Fruit fly (Drosophila melanogaster) whole organism, embryonic: Measurements from ENCODE around the gene Elp6.

Experiments
- Abd-B ChIP-seq: fragments of 200-800 bp; sonication (Bioruptor generic); optimal IDR thresholded peaks from 2 replicates; lab custom pipeline; 2018; ENCODE audit warnings: missing biosample characterization, mild to moderate bottlenecking, missing genetic modification characterization, moderate library complexity
- Atf-2 ChIP-seq: fragments of 200-800 bp; sonication (Bioruptor generic); optimal IDR thresholded peaks from 2 replicates; lab custom pipeline; 2016; ENCODE audit warnings: missing biosample characterization, missing genetic modification characterization
- Awh ChIP-seq: fragments of 200-800 bp; sonication (Bioruptor generic); IDR thresholded peaks from 2 replicates; pipeline ENCODE4, ENCODE4 v1.3.6; 2022; ENCODE audit warnings: missing biosample characterization, missing genetic modification characterization
- CG10267 ChIP-seq: fragments of 200-800 bp; sonication (Bioruptor generic); optimal IDR thresholded peaks from 2 replicates; lab custom pipeline; 2018; ENCODE audit warnings: missing biosample characterization, mild to moderate bottlenecking, missing genetic modification characterization, moderate library complexity
- CG10431 ChIP-seq: fragments of 200-800 bp; sonication (Bioruptor generic); optimal IDR thresholded peaks from 3 replicates; lab custom pipeline; 2018; ENCODE audit warnings: missing biosample characterization, mild to moderate bottlenecking, missing genetic modification characterization
- CG11456 ChIP-seq: fragments of 200-800 bp; sonication (Bioruptor generic); IDR thresholded peaks from 3 replicates; pipeline ENCODE4 v1.3.6; 2022; ENCODE audit warnings: missing biosample characterization, missing genetic modification characterization
- CG11695 ChIP-seq: fragments of 200-800 bp; sonication (Bioruptor generic); IDR thresholded peaks from 3 replicates; pipeline ENCODE4 v1.3.6; 2022; ENCODE audit warnings: missing biosample characterization, missing genetic modification characterization
- CG13775 ChIP-seq: fragments of 200-800 bp; sonication (Bioruptor generic); optimal IDR thresholded peaks from 3 replicates; lab custom pipeline; 2017; ENCODE audit warnings: missing biosample characterization, mild to moderate bottlenecking, missing genetic modification characterization
- CG14050 ChIP-seq: fragments of 200-800 bp; sonication (Bioruptor generic); IDR thresholded peaks from 3 replicates; pipeline ENCODE4 v1.3.6; 2022; ENCODE audit warnings: missing biosample characterization, missing genetic modification characterization
- CG1602 ChIP-seq: fragments of 200-800 bp; sonication (Bioruptor generic); optimal IDR thresholded peaks from 3 replicates; lab custom pipeline; 2016; ENCODE audit warnings: missing biosample characterization, missing genetic modification characterization
- CG31441 ChIP-seq: fragments of 200-800 bp; sonication (Bioruptor generic); IDR thresholded peaks from 2 replicates; pipeline ENCODE4 v1.3.6; 2022; ENCODE audit warnings: missing biosample characterization, missing genetic modification characterization
- CG32532 ChIP-seq: fragments of 200-800 bp; sonication (Bioruptor generic); IDR thresholded peaks from 2 replicates; pipeline ENCODE4 v1.3.6; 2022; ENCODE audit warnings: missing biosample characterization, missing genetic modification characterization
- CG34224 ChIP-seq: fragments of 200-800 bp; sonication (Bioruptor generic); IDR thresholded peaks from 3 replicates; pipeline ENCODE4 v1.3.6; 2022; ENCODE audit warnings: missing biosample characterization, missing genetic modification characterization; ENCODE audit not compliant: partially characterized antibody
- CG6175 ChIP-seq: fragments of 200-800 bp; sonication (Bioruptor generic); IDR thresholded peaks from 3 replicates; pipeline ENCODE4 v1.3.6; 2022; ENCODE audit warnings: missing biosample characterization, missing genetic modification characterization
- CG8765 ChIP-seq: fragments of 200-800 bp; sonication (Bioruptor generic); IDR thresholded peaks from 2 replicates; pipeline ENCODE4 v1.3.6; 2022; ENCODE audit warnings: missing biosample characterization, missing genetic modification characterization
- CG9876 ChIP-seq: fragments of 200-800 bp; sonication (Bioruptor generic); optimal IDR thresholded peaks from 2 replicates; lab custom pipeline; 2016; ENCODE audit warnings: missing biosample characterization, missing genetic modification characterization
- CoRest ChIP-seq: fragments of 200-800 bp; sonication (Bioruptor generic); optimal IDR thresholded peaks from 3 replicates; lab custom pipeline; 2018; ENCODE audit warnings: missing biosample characterization, mild to moderate bottlenecking, missing genetic modification characterization, moderate library complexity
- Dp ChIP-seq: fragments of 200-800 bp; sonication (Bioruptor generic); optimal IDR thresholded peaks from 2 replicates; lab custom pipeline; 2018; ENCODE audit warnings: missing biosample characterization, mild to moderate bottlenecking, missing genetic modification characterization, moderate library complexity
- E2f2 ChIP-seq: fragments of 200-800 bp; sonication (Bioruptor generic); IDR thresholded peaks from 2 replicates; pipeline ENCODE4 v1.3.6; 2022; ENCODE audit warnings: missing biosample characterization, missing genetic modification characterization
- Fer3 ChIP-seq: fragments of 200-800 bp; sonication (Bioruptor generic); optimal IDR thresholded peaks from 2 replicates; lab custom pipeline; 2018; ENCODE audit warnings: missing biosample characterization, mild to moderate bottlenecking, missing genetic modification characterization, moderate library complexity
- HHEX ChIP-seq: fragments of 200-800 bp; sonication (Bioruptor generic); optimal IDR thresholded peaks from 3 replicates; lab custom pipeline; 2017; ENCODE audit warnings: missing biosample characterization, mild to moderate bottlenecking, missing genetic modification characterization, missing genetic modification reagents
- Lim3 ChIP-seq: fragments of 200-800 bp; sonication (Bioruptor generic); IDR thresholded peaks from 2 replicates; pipeline ENCODE4 v1.3.6; 2022; ENCODE audit warnings: missing biosample characterization, missing genetic modification characterization
- MBD-R2 ChIP-seq: fragments of 200-800 bp; sonication (Bioruptor generic); IDR thresholded peaks from 2 replicates; pipeline ENCODE4 v1.3.6; 2022; ENCODE audit warnings: missing biosample characterization, missing genetic modification characterization
- Max ChIP-seq: fragments of 200-800 bp; sonication (Bioruptor generic); optimal IDR thresholded peaks from 2 replicates; lab custom pipeline; 2016; ENCODE audit warnings: missing biosample characterization, mild to moderate bottlenecking, missing genetic modification characterization
- Med ChIP-seq: fragments of 200-800 bp; sonication (Bioruptor generic); peaks from one replicate; lab custom pipeline; 2016; ENCODE audit warnings: missing biosample characterization, missing genetic modification characterization, mild to moderate bottlenecking, inconsistent platforms, moderate library complexity
- Myb ChIP-seq: fragments of 200-800 bp; sonication (Bioruptor generic); optimal IDR thresholded peaks from 2 replicates; lab custom pipeline; 2016; ENCODE audit warnings: missing biosample characterization, missing genetic modification characterization
- Rfx ChIP-seq: fragments of 200-800 bp; sonication (Bioruptor generic); IDR thresholded peaks from 2 replicates; pipeline ENCODE4 v1.3.6; 2022; ENCODE audit warnings: missing biosample characterization, missing genetic modification characterization
- Sin3A ChIP-seq: fragments of >200 bp; optimal IDR thresholded peaks from 2 replicates; lab custom pipeline; 2018
- Usf ChIP-seq: fragments of 200-800 bp; sonication (Bioruptor generic); optimal IDR thresholded peaks from 2 replicates; lab custom pipeline; 2017; ENCODE audit warnings: missing genotype, missing biosample characterization, missing genetic modification characterization
- YL-1 ChIP-seq: fragments of 200-800 bp; sonication (Bioruptor generic); optimal IDR thresholded peaks from 3 replicates; lab custom pipeline; 2017; ENCODE audit warnings: missing biosample characterization, mild to moderate bottlenecking, missing genetic modification characterization
- ara ChIP-seq: fragments of 200-800 bp; sonication (Bioruptor generic); IDR thresholded peaks from 2 replicates; pipeline ENCODE4 v1.3.6; 2022; ENCODE audit warnings: missing biosample characterization, missing genetic modification characterization
- ase ChIP-seq: fragments of 200-800 bp; sonication (Bioruptor generic); IDR thresholded peaks from 3 replicates; pipeline ENCODE4 v1.3.6; 2022; ENCODE audit warnings: missing biosample characterization, missing genetic modification characterization
- bbx ChIP-seq: fragments of 200-800 bp; sonication (Bioruptor generic); IDR thresholded peaks from 2 replicates; pipeline ENCODE4 v1.3.6; 2022; ENCODE audit warnings: missing biosample characterization, missing genetic modification characterization; ENCODE audit not compliant: partially characterized antibody
- cato ChIP-seq: fragments of 200-800 bp; sonication (Bioruptor generic); optimal IDR thresholded peaks from 2 replicates; lab custom pipeline; 2016; ENCODE audit warnings: missing biosample characterization, missing genetic modification characterization, borderline replicate concordance
- cg ChIP-seq: fragments of 200-800 bp; sonication (Bioruptor generic); optimal IDR thresholded peaks from 3 replicates; lab custom pipeline; 2019; ENCODE audit warnings: missing biosample characterization, mild to moderate bottlenecking, missing genetic modification characterization, moderate library complexity
- gfzf ChIP-seq: fragments of 200-800 bp; sonication (Bioruptor generic); optimal IDR thresholded peaks from 2 replicates; lab custom pipeline; 2016; ENCODE audit warnings: missing biosample characterization, mild to moderate bottlenecking, missing genetic modification characterization, moderate library complexity
- gsb-n ChIP-seq: fragments of 200-800 bp; sonication (Bioruptor generic); optimal IDR thresholded peaks from 3 replicates; lab custom pipeline; 2018; ENCODE audit warnings: missing biosample characterization, mild to moderate bottlenecking, missing genetic modification characterization
- insv ChIP-seq, 2 experiments: fragments of 200-800 bp; sonication (Bioruptor generic); optimal IDR thresholded peaks; 3 replicates each; lab custom pipeline; 2016 to 2018; ENCODE audit warnings: missing biosample characterization in 2 of 2, missing genetic modification characterization in 2 of 2
- nerfin-2 ChIP-seq: fragments of 200-800 bp; sonication (Bioruptor generic); IDR thresholded peaks from 2 replicates; pipeline ENCODE4 v1.3.6; 2022; ENCODE audit warnings: missing biosample characterization, missing genetic modification characterization; ENCODE audit not compliant: partially characterized antibody
- phol ChIP-seq: fragments of 200-800 bp; sonication (Bioruptor generic); optimal IDR thresholded peaks from 3 replicates; lab custom pipeline; 2018; ENCODE audit warnings: missing biosample characterization, mild to moderate bottlenecking, missing genetic modification characterization, moderate library complexity
- prd ChIP-seq, 3 experiments: fragments of >200 bp in 2 of 3; fragments of 200-800 bp in 1 of 3; sonication (Bioruptor generic) in 1 of 3; optimal IDR thresholded peaks in 2 of 3; IDR thresholded peaks in 1 of 3; 2 replicates in 2 of 3; 3 replicates in 1 of 3; pipeline versions ENCODE4 v1.3.6 to Lab custom; 2017 to 2022; ENCODE audit warnings: missing biosample characterization in 1 of 3, missing genetic modification characterization in 1 of 3
- seq ChIP-seq: fragments of 200-800 bp; sonication (Bioruptor generic); IDR thresholded peaks from 2 replicates; pipeline ENCODE4 v1.3.6; 2022; ENCODE audit warnings: missing biosample characterization, missing genetic modification characterization
- slbo ChIP-seq: fragments of 200-800 bp; sonication (Bioruptor generic); IDR thresholded peaks from 2 replicates; pipeline ENCODE4 v1.3.6; 2022; ENCODE audit warnings: missing biosample characterization, missing genetic modification characterization
- stwl ChIP-seq: fragments of 200-800 bp; sonication (Bioruptor generic); optimal IDR thresholded peaks from 3 replicates; lab custom pipeline; 2018; ENCODE audit warnings: missing biosample characterization, mild to moderate bottlenecking, missing genetic modification characterization, moderate library complexity
- wek ChIP-seq: fragments of 200-800 bp; sonication (Bioruptor generic); optimal IDR thresholded peaks from 3 replicates; lab custom pipeline; 2018; ENCODE audit warnings: missing biosample characterization, mild to moderate bottlenecking, missing genetic modification characterization, moderate library complexity
- z ChIP-seq: fragments of 200-800 bp; sonication (Bioruptor generic); IDR thresholded peaks from 3 replicates; pipeline ENCODE4 v1.3.6; 2022; ENCODE audit warnings: missing biosample characterization, missing genetic modification characterization
- zf30C ChIP-seq: fragments of 200-800 bp; sonication (Bioruptor generic); optimal IDR thresholded peaks from 3 replicates; lab custom pipeline; 2018; ENCODE audit warnings: missing biosample characterization, mild to moderate bottlenecking, missing genetic modification characterization

The Elp6 gene

dm6 chr3R:13388160-13388870 lies 21.6 kb upstream of the Elp6 start, which contains the start of gene CG9799 (continued):
- TF ChIP-seq CG32532 (GFP tag; lab: Robert Waterston, UW) (peak; percentile 56), Dp (GFP tag; lab: Kevin White, UChicago) (peak; percentile 92), stwl (tag; lab: Kevin White, UChicago) (peak; percentile 63), Fer3 (tag; lab: Kevin White, UChicago) (no peak), CoRest (tag; lab: Kevin White, UChicago) (no peak), CG10267 (peak; percentile 22), Lim3 (GFP tag; lab: Robert Waterston, UW) (no peak), bbx (GFP tag; lab: Robert Waterston, UW) (0 out of 2 replicates have a peak, but pooled peaks have one; percentile 26), nerfin-2 (GFP tag; lab: Robert Waterston, UW) (peak; percentile 32; the same call in 1 of the 2 replicates), Myb (peak; percentile 52), wek (peak; percentile 98), prd (optimal IDR thresholded peaks at IDR 0.05; lab: Kevin White, UChicago) (no peak), prd (GFP tag; IDR thresholded peaks at IDR 0.05; lab: Robert Waterston, UW) (peak; percentile 53; the same call in 2 of the 3 replicates), E2f2 (GFP tag; lab: Robert Waterston, UW) (peak; percentile 93), insv (GFP tag; optimal IDR thresholded peaks at IDR 0.05; lab: Kevin White, UChicago) (peak in 1 of 2 experiments; percentile 38), Awh (GFP tag; lab: Robert Waterston, UW) (peak; percentile 50; the same call in 1 of the 2 replicates), Abd-B (GFP tag; lab: Kevin White, UChicago) (peak; percentile 51), CG11456 (no peak), ase (GFP tag; lab: Robert Waterston, UW) (peak; percentile 57; the same call in 2 of the 3 replicates), YL-1 (GFP tag; lab: Kevin White, UChicago) (peak; percentile 66), CG9876 (GFP tag; lab: Kevin White, UChicago) (no peak), CG1602 (GFP tag; lab: Kevin White, UChicago) (no peak), CG8765 (GFP tag; lab: Robert Waterston, UW) (no peak), ara (0 out of 2 replicates have a peak, but pooled peaks have one; percentile 21), gfzf (peak; percentile 77), Sin3A (peak; percentile 18), CG34224 (GFP tag; lab: Robert Waterston, UW) (0 out of 3 replicates have a peak, but pooled peaks have one; percentile 32), CG6175 (peak; percentile 53; the same call in 1 of the 3 replicates)

- TF ChIP-seq cato, result no peak
Measured at dm6 chr3R:13385105-13385504, 18.4 kb upstream of the Elp6 start.

dm6 chr3R:13382656-13383142 lies 16.0 kb upstream of the Elp6 start:
- TF ChIP-seq gsb-n (tag; lab: Kevin White, UChicago) (no peak), Rfx (GFP tag; lab: Robert Waterston, UW) (peak; percentile 46; the same call in 1 of the 2 replicates), zf30C (GFP tag; lab: Kevin White, UChicago) (peak; percentile 86), z (GFP tag; lab: Robert Waterston, UW) (no peak), MBD-R2 (GFP tag; lab: Robert Waterston, UW) (peak; percentile 30; the same call in 1 of the 2 replicates), Usf (no peak), seq (GFP tag; lab: Robert Waterston, UW) (no peak), Max (GFP tag; lab: Kevin White, UChicago) (peak; percentile 3), cg (GFP tag; lab: Kevin White, UChicago) (peak; percentile 95), CG10431 (GFP tag; lab: Kevin White, UChicago) (no peak), CG14050 (GFP tag; lab: Robert Waterston, UW) (no peak), Atf-2 (GFP tag; lab: Kevin White, UChicago) (no peak), Med (GFP tag; lab: Kevin White, UChicago) (peak; percentile 92), CG13775 (GFP tag; lab: Kevin White, UChicago) (no peak), phol (no peak), CG11695 (peak; percentile 44; the same call in 1 of the 3 replicates), CG31441 (GFP tag; lab: Robert Waterston, UW) (no peak), slbo (peak; percentile 58), HHEX (peak; percentile 5)
